Fruit fly (Drosophila melanogaster): Measurements from ENCODE around the gene Tfb4.

DNA sequence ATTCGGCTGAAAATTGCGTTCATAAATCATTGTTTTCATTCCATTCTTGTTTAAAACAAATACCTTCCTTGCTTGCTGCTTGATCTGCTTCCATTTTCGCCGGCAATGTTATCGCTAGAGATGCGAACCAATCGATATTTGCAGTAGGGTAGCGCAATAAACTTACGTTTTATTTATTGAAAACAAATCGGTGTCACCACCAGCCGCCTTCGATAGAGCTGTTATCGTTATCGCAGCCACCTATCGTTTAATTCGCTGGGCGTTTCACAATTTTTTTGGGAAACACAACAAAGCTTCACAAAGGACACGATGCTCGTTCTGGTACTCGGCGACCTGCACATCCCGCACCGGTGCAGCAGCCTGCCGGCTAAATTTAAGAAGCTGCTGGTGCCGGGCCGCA, at the start of gene Tfb4, which contains the start of gene Vps29:
- TF ChIP-seq CTCF (optimal IDR thresholded peaks at IDR 0.05) (no peak), CG8478 (optimal IDR thresholded peaks at IDR 0.05) (no peak)

Measured in S2 (cell line).